Worm (Caenorhabditis elegans) whole organism, L1 larva: ENCODE data around the gene flp-8.

ENCODE experiments used
- ces-1 ChIP-seq: fragments of 150-350 bp; optimal IDR thresholded peaks from 2 replicates; lab custom pipeline; 2014; ENCODE audit warnings: missing biosample characterization, missing genetic modification reagents, missing genetic modification characterization
- isw-1 ChIP-seq: fragments of 200-800 bp; sonication (Bioruptor generic); IDR thresholded peaks from 2 replicates; pipeline ENCODE4 v1.3.6; 2022; ENCODE audit warnings: missing genetic modification characterization, missing compliant biosample characterization
- jun-1 ChIP-seq: fragments of 150-350 bp; optimal IDR thresholded peaks from 2 replicates; lab custom pipeline; 2014; ENCODE audit warnings: missing biosample characterization, missing genetic modification reagents, missing genetic modification characterization
- tbx-2 ChIP-seq: sonication (generic microtip); optimal IDR thresholded peaks from 2 replicates; lab custom pipeline; 2016; ENCODE audit warnings: missing genetic modification characterization, missing compliant biosample characterization
- zag-1 ChIP-seq: fragments of 150-350 bp; optimal IDR thresholded peaks from 2 replicates; lab custom pipeline; 2014; ENCODE audit warnings: missing biosample characterization, missing genetic modification characterization

- no peak for TF ChIP-seq ces-1 (GFP tag; lab: Kevin White, UChicago)
- no peak for TF ChIP-seq tbx-2
- no peak for TF ChIP-seq isw-1 (GFP tag; lab: Robert Waterston, UW)
- TF ChIP-seq jun-1 = no peak
- no peak for TF ChIP-seq zag-1
Observed at ce11 chrX:14845637-14846036, 35.6 kb upstream of the flp-8 start, which contains the start of gene egrh-1.
